Fruit fly (Drosophila melanogaster) whole organism, embryonic: ENCODE measurements around the gene Cdc5.
A peak's percentile ranks its signal among the peaks of the same experiment; 100 is the strongest.

Experiments
- Bteb2 ChIP-seq: fragments of 200-800 bp; sonication (Bioruptor generic); optimal IDR thresholded peaks from 2 replicates; lab custom pipeline; 2016; ENCODE audit warnings: missing biosample characterization, missing genetic modification characterization
- CG1024 ChIP-seq: fragments of 200-800 bp; sonication (Bioruptor generic); IDR thresholded peaks from 2 replicates; pipeline ENCODE4 v1.3.6; 2022; ENCODE audit warnings: missing biosample characterization, missing genetic modification characterization
- CG10959 ChIP-seq: fragments of 200-800 bp; sonication (Bioruptor generic); IDR thresholded peaks from 2 replicates; pipeline ENCODE4 v1.3.6; 2022; ENCODE audit warnings: missing biosample characterization, missing genetic modification characterization
- CG16779 ChIP-seq: fragments of 200-800 bp; sonication (Bioruptor generic); IDR thresholded peaks from 2 replicates; pipeline ENCODE4 v1.3.6; 2022; ENCODE audit warnings: missing biosample characterization, missing genetic modification characterization
- CG16813 ChIP-seq: fragments of 200-800 bp; sonication (Bioruptor generic); IDR thresholded peaks from 3 replicates; pipeline ENCODE4 v1.3.6; 2022; ENCODE audit warnings: missing biosample characterization, missing genetic modification characterization; ENCODE audit not compliant: partially characterized antibody
- CG16863 ChIP-seq: fragments of 200-800 bp; sonication (Bioruptor generic); optimal IDR thresholded peaks from 3 replicates; lab custom pipeline; 2016; ENCODE audit warnings: missing biosample characterization, missing genetic modification characterization
- CG17186 ChIP-seq: fragments of 200-800 bp; sonication (Bioruptor generic); optimal IDR thresholded peaks from 3 replicates; lab custom pipeline; 2017; ENCODE audit warnings: missing biosample characterization, missing genetic modification reagents, missing genetic modification characterization
- CG17328 ChIP-seq: fragments of 200-800 bp; sonication (Bioruptor generic); IDR thresholded peaks from 2 replicates; pipeline ENCODE4 v1.3.6; 2022; ENCODE audit warnings: missing biosample characterization, missing genetic modification characterization
- CG1792 ChIP-seq: fragments of 200-800 bp; sonication (Bioruptor generic); optimal IDR thresholded peaks from 2 replicates; lab custom pipeline; 2016; ENCODE audit warnings: missing biosample characterization, missing genetic modification characterization
- CG18619 ChIP-seq: fragments of 200-800 bp; sonication (Bioruptor generic); optimal IDR thresholded peaks from 3 replicates; lab custom pipeline; 2017; ENCODE audit warnings: missing biosample characterization, mild to moderate bottlenecking, missing genetic modification characterization
- CG2678 ChIP-seq: fragments of 200-800 bp; sonication (Bioruptor generic); optimal IDR thresholded peaks from 3 replicates; lab custom pipeline; 2019; ENCODE audit warnings: missing biosample characterization, mild to moderate bottlenecking, missing genetic modification characterization, moderate library complexity
- CG3065 ChIP-seq: fragments of 200-800 bp; sonication (Bioruptor generic); optimal IDR thresholded peaks from 2 replicates; lab custom pipeline; 2016; ENCODE audit warnings: missing biosample characterization, missing genetic modification characterization
- CG31224 ChIP-seq: fragments of 200-800 bp; sonication (Bioruptor generic); IDR thresholded peaks from 2 replicates; pipeline ENCODE4 v1.3.6; 2022; ENCODE audit warnings: missing biosample characterization, missing genetic modification characterization
- CG31365 ChIP-seq: fragments of 200-800 bp; sonication (Bioruptor generic); optimal IDR thresholded peaks from 2 replicates; lab custom pipeline; 2018; ENCODE audit warnings: missing biosample characterization, mild to moderate bottlenecking, missing genetic modification characterization
- CG31441 ChIP-seq: fragments of 200-800 bp; sonication (Bioruptor generic); IDR thresholded peaks from 2 replicates; pipeline ENCODE4 v1.3.6; 2022; ENCODE audit warnings: missing biosample characterization, missing genetic modification characterization
- CG32772 ChIP-seq: fragments of 200-800 bp; sonication (Bioruptor generic); IDR thresholded peaks from 2 replicates; pipeline ENCODE4 v1.3.6; 2022; ENCODE audit warnings: missing biosample characterization, missing genetic modification characterization
- CG3407 ChIP-seq: fragments of 200-800 bp; sonication (Bioruptor generic); optimal IDR thresholded peaks from 2 replicates; lab custom pipeline; 2018; ENCODE audit warnings: missing biosample characterization, mild to moderate bottlenecking, missing genetic modification characterization
- CG4282 ChIP-seq: fragments of 200-800 bp; sonication (Bioruptor generic); optimal IDR thresholded peaks from 2 replicates; lab custom pipeline; 2016; ENCODE audit warnings: missing biosample characterization, missing genetic modification characterization
- CG43689 ChIP-seq: fragments of 200-800 bp; sonication (Bioruptor generic); IDR thresholded peaks from 2 replicates; pipeline ENCODE4 v1.3.6; 2022; ENCODE audit warnings: missing biosample characterization, missing genetic modification characterization
- CG4707 ChIP-seq: fragments of 200-800 bp; sonication (Bioruptor generic); optimal IDR thresholded peaks from 2 replicates; lab custom pipeline; 2018; ENCODE audit warnings: missing biosample characterization, mild to moderate bottlenecking, missing genetic modification characterization, moderate library complexity
- CG6765 ChIP-seq: fragments of 200-800 bp; sonication (Bioruptor generic); optimal IDR thresholded peaks from 3 replicates; lab custom pipeline; 2017; ENCODE audit warnings: missing biosample characterization, mild to moderate bottlenecking, missing genetic modification characterization
- CG6791 ChIP-seq: fragments of 200-800 bp; sonication (Bioruptor generic); IDR thresholded peaks from 3 replicates; pipeline ENCODE4 v1.3.6; 2022; ENCODE audit warnings: missing biosample characterization, missing genetic modification characterization; ENCODE audit not compliant: partially characterized antibody
- CG7786 ChIP-seq: fragments of 200-800 bp; sonication (Bioruptor generic); optimal IDR thresholded peaks from 2 replicates; lab custom pipeline; 2016; ENCODE audit warnings: missing biosample characterization, missing genetic modification characterization
- CG7839 ChIP-seq: fragments of 200-800 bp; sonication (Bioruptor generic); optimal IDR thresholded peaks from 3 replicates; lab custom pipeline; 2018; ENCODE audit warnings: missing biosample characterization, mild to moderate bottlenecking, missing genetic modification characterization, moderate library complexity
- CG9215 ChIP-seq: fragments of 200-800 bp; sonication (Bioruptor generic); IDR thresholded peaks from 2 replicates; pipeline ENCODE4 v1.3.6; 2022; ENCODE audit warnings: missing biosample characterization, missing genetic modification characterization
- CG9727 ChIP-seq: fragments of 200-800 bp; sonication (Bioruptor generic); optimal IDR thresholded peaks from 3 replicates; lab custom pipeline; 2017; ENCODE audit warnings: missing biosample characterization, mild to moderate bottlenecking, missing genetic modification characterization
- CG9817 ChIP-seq: fragments of 200-800 bp; sonication (Bioruptor generic); optimal IDR thresholded peaks from 2 replicates; lab custom pipeline; 2018; ENCODE audit warnings: missing biosample characterization, mild to moderate bottlenecking, missing genetic modification characterization, moderate library complexity
- CHES-1-like ChIP-seq: fragments of 200-800 bp; sonication (Bioruptor generic); optimal IDR thresholded peaks from 2 replicates; lab custom pipeline; 2016; ENCODE audit warnings: missing biosample characterization, missing genetic modification characterization
- Ets65A ChIP-seq: fragments of 200-800 bp; sonication (Bioruptor generic); peaks from one replicate; lab custom pipeline; 2016; ENCODE audit warnings: missing biosample characterization, missing genetic modification characterization
- Fer1 ChIP-seq: fragments of 200-800 bp; sonication (Bioruptor generic); optimal IDR thresholded peaks from 2 replicates; lab custom pipeline; 2017; ENCODE audit warnings: missing biosample characterization, mild to moderate bottlenecking, missing genetic modification characterization
- HmgZ ChIP-seq: fragments of 200-800 bp; sonication (Bioruptor generic); optimal IDR thresholded peaks from 2 replicates; lab custom pipeline; 2018; ENCODE audit warnings: missing biosample characterization, mild to moderate bottlenecking, missing genetic modification characterization
- Max ChIP-seq: fragments of 200-800 bp; sonication (Bioruptor generic); optimal IDR thresholded peaks from 2 replicates; lab custom pipeline; 2016; ENCODE audit warnings: missing biosample characterization, mild to moderate bottlenecking, missing genetic modification characterization
- Med ChIP-seq: fragments of 200-800 bp; sonication (Bioruptor generic); peaks from one replicate; lab custom pipeline; 2016; ENCODE audit warnings: missing biosample characterization, missing genetic modification characterization, mild to moderate bottlenecking, inconsistent platforms, moderate library complexity
- Mrtf ChIP-seq: fragments of 200-800 bp; sonication (Bioruptor generic); IDR thresholded peaks from 3 replicates; pipeline ENCODE4 v1.3.6; 2022; ENCODE audit warnings: missing biosample characterization, missing genetic modification characterization
- NC2β ChIP-seq: fragments of 200-800 bp; sonication (Bioruptor generic); optimal IDR thresholded peaks from 2 replicates; lab custom pipeline; 2016; ENCODE audit warnings: missing biosample characterization, missing genetic modification characterization
- NFAT ChIP-seq: fragments of 200-800 bp; sonication (Bioruptor generic); IDR thresholded peaks from 2 replicates; pipeline ENCODE4 v1.3.6; 2022; ENCODE audit warnings: missing biosample characterization, missing genetic modification characterization
- Opbp ChIP-seq: fragments of 200-800 bp; sonication (Bioruptor generic); IDR thresholded peaks from 3 replicates; pipeline ENCODE4 v1.3.6; 2022; ENCODE audit warnings: missing biosample characterization, missing genetic modification characterization; ENCODE audit not compliant: partially characterized antibody
- Rx ChIP-seq: fragments of 200-800 bp; sonication (Bioruptor generic); IDR thresholded peaks from 2 replicates; pipeline ENCODE4 v1.3.6; 2022; ENCODE audit warnings: missing biosample characterization, missing genetic modification characterization
- aop ChIP-seq: fragments of 200-800 bp; sonication (Bioruptor generic); IDR thresholded peaks from 2 replicates; pipeline ENCODE4 v1.3.6; 2022; ENCODE audit warnings: missing biosample characterization, missing genetic modification characterization
- az2 ChIP-seq: fragments of 200-800 bp; sonication (Bioruptor generic); optimal IDR thresholded peaks from 3 replicates; lab custom pipeline; 2016; ENCODE audit warnings: missing biosample characterization, missing genetic modification characterization
- bcd ChIP-seq: fragments of 200-800 bp; sonication (Bioruptor generic); optimal IDR thresholded peaks from 2 replicates; lab custom pipeline; 2017; ENCODE audit warnings: missing biosample characterization, mild to moderate bottlenecking, missing genetic modification characterization
- dm ChIP-seq: fragments of 200-800 bp; sonication (Bioruptor generic); optimal IDR thresholded peaks from 3 replicates; lab custom pipeline; 2016; ENCODE audit warnings: missing biosample characterization, missing genetic modification characterization
- fru ChIP-seq: fragments of >200 bp; optimal IDR thresholded peaks from 2 replicates; lab custom pipeline; 2017
- gcm2 ChIP-seq: fragments of 200-800 bp; sonication (Bioruptor generic); optimal IDR thresholded peaks from 2 replicates; lab custom pipeline; 2016; ENCODE audit warnings: missing biosample characterization, missing genetic modification characterization
- gsb ChIP-seq: fragments of 200-800 bp; sonication (Bioruptor generic); IDR thresholded peaks from 2 replicates; pipeline ENCODE4 v1.3.6; 2022; ENCODE audit warnings: missing biosample characterization, missing genetic modification characterization
- knrl ChIP-seq: fragments of 200-800 bp; sonication (Bioruptor generic); IDR thresholded peaks from 3 replicates; pipeline ENCODE4 v1.3.6; 2022; ENCODE audit warnings: missing biosample characterization, missing genetic modification characterization; ENCODE audit not compliant: partially characterized antibody
- mam ChIP-seq: fragments of 200-800 bp; sonication (Bioruptor generic); optimal IDR thresholded peaks from 3 replicates; lab custom pipeline; 2016; ENCODE audit warnings: missing biosample characterization, missing genetic modification characterization
- psq ChIP-seq: fragments of 200-800 bp; sonication (Bioruptor generic); optimal IDR thresholded peaks from 2 replicates; lab custom pipeline; 2017; ENCODE audit warnings: missing biosample characterization, missing genetic modification characterization
- pzg ChIP-seq: fragments of 200-800 bp; sonication (Bioruptor generic); optimal IDR thresholded peaks from 3 replicates; lab custom pipeline; 2018; ENCODE audit warnings: missing biosample characterization, mild to moderate bottlenecking, missing genetic modification characterization, moderate library complexity
- sob ChIP-seq: fragments of 200-800 bp; sonication (Bioruptor generic); IDR thresholded peaks from 2 replicates; pipeline ENCODE4 v1.3.6; 2022; ENCODE audit warnings: missing biosample characterization, missing genetic modification characterization
- tap ChIP-seq: fragments of 200-800 bp; optimal IDR thresholded peaks from 3 replicates; lab custom pipeline; 2019; ENCODE audit warnings: missing biosample characterization, mild to moderate bottlenecking, missing genetic modification characterization, moderate library complexity
- usp ChIP-seq: fragments of >200 bp; optimal IDR thresholded peaks from 2 replicates; lab custom pipeline; 2017; ENCODE audit warnings: missing biosample characterization, missing genetic modification characterization

The Cdc5 gene

dm6 chr3L:361201-361600 lies at the start of gene Cdc5, which contains the start of gene CG1233 (continued):
- no peak for TF ChIP-seq CG3407 (GFP tag; lab: Kevin White, UChicago)
- TF ChIP-seq CG31365: no peak
- TF ChIP-seq gsb: no peak
- no peak for TF ChIP-seq az2 (GFP tag; lab: Kevin White, UChicago)
- 0 out of 2 replicates have a peak, but pooled peaks have one; percentile 5 for TF ChIP-seq CG9215
- no peak for TF ChIP-seq CG31224 (GFP tag; lab: Robert Waterston, UW)
- TF ChIP-seq Ets65A: peak; percentile 79
- peak; percentile 32 for TF ChIP-seq CG17186
- TF ChIP-seq sob (GFP tag; lab: Robert Waterston, UW): peak; percentile 75
- TF ChIP-seq CG6791: peak; percentile 45; the same call in 1 of the 3 replicates
- 0 out of 2 replicates have a peak, but pooled peaks have one; percentile 26 for TF ChIP-seq NFAT
- TF ChIP-seq CG7839 (tag; lab: Kevin White, UChicago): no peak
- TF ChIP-seq Fer1: no peak
- no peak for TF ChIP-seq CG2678
- TF ChIP-seq CG31441 (GFP tag; lab: Robert Waterston, UW): no peak
- TF ChIP-seq Mrtf: no peak
- peak; percentile 4 for TF ChIP-seq CG7786 (GFP tag; lab: Kevin White, UChicago)
- TF ChIP-seq CHES-1-like: peak; percentile 35
- TF ChIP-seq CG9817 (tag; lab: Kevin White, UChicago): no peak
- no peak for TF ChIP-seq CG6765 (GFP tag; lab: Kevin White, UChicago)
- peak; percentile 2 for TF ChIP-seq Bteb2
- TF ChIP-seq psq: peak; percentile 13
- no peak for TF ChIP-seq CG10959 (GFP tag; lab: Robert Waterston, UW)
- no peak for TF ChIP-seq bcd (GFP tag; lab: Kevin White, UChicago)
- no peak for TF ChIP-seq CG4282
- TF ChIP-seq knrl (GFP tag; lab: Robert Waterston, UW): peak; percentile 66
- TF ChIP-seq NC2β (GFP tag; lab: Kevin White, UChicago): peak; percentile 25
- TF ChIP-seq HmgZ (tag; lab: Kevin White, UChicago): peak; percentile 54
- no peak for TF ChIP-seq CG16779 (GFP tag; lab: Robert Waterston, UW)
- TF ChIP-seq dm: peak; percentile 38
- TF ChIP-seq CG43689 (GFP tag; lab: Robert Waterston, UW): no peak
- peak; percentile 29 for TF ChIP-seq CG16863 (GFP tag; lab: Kevin White, UChicago)
- TF ChIP-seq CG1792: peak; percentile 81
- TF ChIP-seq Med (GFP tag; lab: Kevin White, UChicago): peak; percentile 88
- TF ChIP-seq CG3065: no peak
- peak; percentile 65; the same call in 1 of the 3 replicates for TF ChIP-seq Opbp
- TF ChIP-seq CG32772 (GFP tag; lab: Robert Waterston, UW): peak; percentile 63; the same call in 1 of the 2 replicates
- no peak for TF ChIP-seq usp
- peak; percentile 23; the same call in 1 of the 2 replicates for TF ChIP-seq CG17328 (GFP tag; lab: Robert Waterston, UW)
- TF ChIP-seq pzg (GFP tag; lab: Kevin White, UChicago): peak; percentile 85
- TF ChIP-seq Rx (GFP tag; lab: Robert Waterston, UW): no peak
- TF ChIP-seq aop: no peak
- no peak for TF ChIP-seq CG4707 (GFP tag; lab: Kevin White, UChicago)
- TF ChIP-seq CG18619: no peak
- peak; percentile 37 for TF ChIP-seq Max (GFP tag; lab: Kevin White, UChicago)
- TF ChIP-seq gcm2: no peak
- peak; percentile 55 for TF ChIP-seq CG9727
- TF ChIP-seq CG16813 (GFP tag; lab: Robert Waterston, UW): peak; percentile 49; the same call in 1 of the 3 replicates
- no peak for TF ChIP-seq mam (GFP tag; lab: Kevin White, UChicago)
- no peak for TF ChIP-seq fru (lab: Kevin White, UChicago)
- no peak for TF ChIP-seq tap (tag; lab: Kevin White, UChicago)
- TF ChIP-seq CG1024 (GFP tag; lab: Robert Waterston, UW): 0 out of 2 replicates have a peak, but pooled peaks have one; percentile 33
